Fruit fly (Drosophila melanogaster): ENCODE measurements around the gene CG3288.
A peak's percentile ranks its signal among the peaks of the same experiment; 100 is the strongest.

Gene CG3288

DNA sequence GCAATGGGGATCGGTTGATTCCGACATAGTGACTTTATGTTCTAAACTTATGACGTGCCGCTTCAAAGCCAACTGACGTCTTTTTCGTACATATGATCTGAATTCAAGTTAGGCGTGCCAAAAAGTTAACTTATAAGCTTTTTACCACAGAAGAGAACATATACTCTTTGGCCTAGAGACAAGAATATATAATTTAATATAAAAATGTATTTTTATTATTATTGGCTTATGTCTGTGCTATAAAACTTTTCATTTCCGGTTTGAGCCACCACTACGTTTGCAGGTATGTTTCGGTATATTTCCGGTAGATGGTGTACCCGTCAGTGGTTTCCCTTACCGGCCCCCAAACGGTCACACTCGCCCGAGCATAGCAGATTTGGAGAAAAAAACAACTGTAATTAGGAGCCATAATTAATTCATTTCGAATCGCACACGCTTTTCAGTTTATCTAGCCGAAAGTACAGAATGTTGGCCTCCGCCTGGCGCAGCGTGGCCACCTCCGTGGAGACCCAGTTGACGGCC lies 37.6 kb upstream of the CG3288 start, which contains the start of the genes CG3698 and tzn (continued):
- peak; percentile 85 for TF ChIP-seq CG30403 (GFP tag; optimal IDR thresholded peaks at IDR 0.05)
- peak; percentile 83 for TF ChIP-seq jing (GFP tag; optimal IDR thresholded peaks at IDR 0.05)
- TF ChIP-seq CG9817 (tag; optimal IDR thresholded peaks at IDR 0.05) = peak; percentile 96
- peak; percentile 70 for TF ChIP-seq TFAM (GFP tag; optimal IDR thresholded peaks at IDR 0.05)
- TF ChIP-seq ase (GFP tag; IDR thresholded peaks at IDR 0.05) = peak; percentile 95
- TF ChIP-seq BtbVII (GFP tag; optimal IDR thresholded peaks at IDR 0.05) = peak; percentile 89
- TF ChIP-seq Nf-YC (tag; optimal IDR thresholded peaks at IDR 0.05) = peak; percentile 69
- no peak for TF ChIP-seq abd-A (tag; optimal IDR thresholded peaks at IDR 0.05)
- no peak for TF ChIP-seq Deaf1 (tag; optimal IDR thresholded peaks at IDR 0.05)
- peak; percentile 95 for TF ChIP-seq sens-2 (GFP tag; IDR thresholded peaks at IDR 0.05)
- peak; percentile 16 for TF ChIP-seq D (optimal IDR thresholded peaks at IDR 0.05)
- peak; percentile 94 for TF ChIP-seq D (GFP tag; optimal IDR thresholded peaks at IDR 0.05)
- peak; percentile 98 for TF ChIP-seq CG17912 (GFP tag; optimal IDR thresholded peaks at IDR 0.05)
- peak; percentile 95 for TF ChIP-seq CG3281 (GFP tag; optimal IDR thresholded peaks at IDR 0.05)
- peak; percentile 69 for TF ChIP-seq Antp (GFP tag; optimal IDR thresholded peaks at IDR 0.05)
- no peak for TF ChIP-seq Hr78 (GFP tag; optimal IDR thresholded peaks at IDR 0.05)
- TF ChIP-seq CG31365 (tag; optimal IDR thresholded peaks at IDR 0.05) = peak; percentile 83
- TF ChIP-seq CG10321 (GFP tag; IDR thresholded peaks at IDR 0.05) = peak; percentile 80
- peak; percentile 93 for TF ChIP-seq CG14710 (tag; optimal IDR thresholded peaks at IDR 0.05)
- TF ChIP-seq nmo (GFP tag; optimal IDR thresholded peaks at IDR 0.05) = peak; percentile 91
- peak; percentile 94 for TF ChIP-seq Oaz (GFP tag; IDR thresholded peaks at IDR 0.05)
- peak; percentile 84 for TF ChIP-seq CG9437 (GFP tag; optimal IDR thresholded peaks at IDR 0.05)
- peak; percentile 88 for TF ChIP-seq CG4707 (GFP tag; optimal IDR thresholded peaks at IDR 0.05)
- peak; percentile 97 for TF ChIP-seq CG10209 (GFP tag; optimal IDR thresholded peaks at IDR 0.05)
- peak; percentile 79 for TF ChIP-seq fd96Cb (tag; optimal IDR thresholded peaks at IDR 0.05)
- peak; percentile 89 for TF ChIP-seq CG12942 (GFP tag; optimal IDR thresholded peaks at IDR 0.05)
- peak; percentile 99 for TF ChIP-seq Hmr (GFP tag; optimal IDR thresholded peaks at IDR 0.05)
- peak; percentile 94 for TF ChIP-seq Rx (GFP tag; IDR thresholded peaks at IDR 0.05)
- peak; percentile 66 for TF ChIP-seq CG30020 (tag; optimal IDR thresholded peaks at IDR 0.05)
- TF ChIP-seq Oli (tag; optimal IDR thresholded peaks at IDR 0.05) = peak; percentile 86
- TF ChIP-seq HLHmδ (GFP tag; optimal IDR thresholded peaks at IDR 0.05) = peak; percentile 92
- TF ChIP-seq amos (GFP tag; IDR thresholded peaks at IDR 0.05; ENCODE audit: partially characterized antibody) = no peak
- TF ChIP-seq CG12071 (GFP tag; optimal IDR thresholded peaks at IDR 0.05) = peak; percentile 91
- peak; percentile 82 for TF ChIP-seq Ada2b (GFP tag; IDR thresholded peaks at IDR 0.05)
- no peak for TF ChIP-seq CG15269 (tag; optimal IDR thresholded peaks at IDR 0.05)
- peak; percentile 89 for TF ChIP-seq CG2202 (tag; optimal IDR thresholded peaks at IDR 0.05)
- TF ChIP-seq CG8924 (tag; optimal IDR thresholded peaks at IDR 0.05) = peak; percentile 78
- TF ChIP-seq ind (GFP tag; optimal IDR thresholded peaks at IDR 0.05) = peak; percentile 86
- TF ChIP-seq crol (GFP tag; IDR thresholded peaks at IDR 0.05) = peak; percentile 54
- TF ChIP-seq Spps (tag; optimal IDR thresholded peaks at IDR 0.05) = peak; percentile 79
- no peak for TF ChIP-seq bbx (GFP tag; IDR thresholded peaks at IDR 0.05; ENCODE audit: partially characterized antibody)
- TF ChIP-seq NK7.1 (GFP tag; optimal IDR thresholded peaks at IDR 0.05) = peak; percentile 72
- TF ChIP-seq wdn (GFP tag; IDR thresholded peaks at IDR 0.05) = peak; percentile 87
- peak; percentile 91 for TF ChIP-seq CG9797 (GFP tag; optimal IDR thresholded peaks at IDR 0.05)
- TF ChIP-seq CG32532 (GFP tag; IDR thresholded peaks at IDR 0.05) = peak; percentile 96
- TF ChIP-seq CG6854 (GFP tag; optimal IDR thresholded peaks at IDR 0.05) = peak; percentile 88
- TF ChIP-seq Awh (GFP tag; IDR thresholded peaks at IDR 0.05) = peak; percentile 92
- peak; percentile 89 for TF ChIP-seq Aef1 (GFP tag; IDR thresholded peaks at IDR 0.05)
- TF ChIP-seq Gug (GFP tag; IDR thresholded peaks at IDR 0.05) = peak; percentile 69; the same call in 3 of the 4 replicates
- TF ChIP-seq CG11696 (GFP tag; IDR thresholded peaks at IDR 0.05) = peak; percentile 72
